Worm (Caenorhabditis elegans): Measurements from ENCODE around the gene fln-1.

- TF ChIP-seq nfya-1 (tag; optimal IDR thresholded peaks at IDR 0.05; ENCODE audit: insufficient read depth): peak; percentile 87
- TF ChIP-seq nhr-12 (tag; optimal IDR thresholded peaks at IDR 0.05): no peak
- no peak for TF ChIP-seq fos-1 (tag; optimal IDR thresholded peaks at IDR 0.05)
Measured at ce11 chrIV:393409-393930, 17.7 kb upstream of the fln-1 start, which contains the start of the genes T07A9.15 and nog-1.
